Worm (Caenorhabditis elegans): ENCODE results near the gene B0563.8.

B0563.8 gene

DNA sequence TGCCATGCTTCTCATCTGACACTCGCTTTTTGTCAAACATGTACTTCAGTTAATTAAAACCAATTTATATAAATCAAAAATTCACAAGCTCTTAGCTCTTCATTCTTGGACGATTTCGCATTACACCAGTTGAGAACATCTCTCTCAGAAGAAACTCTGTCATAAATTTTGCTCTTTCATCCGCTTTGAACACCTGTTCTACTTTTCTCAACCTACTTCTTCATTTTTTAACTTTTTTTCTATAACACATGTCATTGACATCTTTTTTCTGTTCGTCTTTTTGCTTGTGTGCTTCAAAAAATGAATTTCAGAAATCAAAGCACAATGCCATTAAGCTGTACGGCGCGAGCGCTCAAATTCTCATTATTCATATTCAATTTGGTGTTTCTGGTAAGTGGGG lies 11.4 kb downstream of the B0563.8 start, which contains the start of gene tsp-11:
tsp-11 (plus strand) TSS at position 301 of the 400 bp plus-strand sequence.
- no peak for TF ChIP-seq T22C8.4 (GFP tag; IDR thresholded peaks at IDR 0.05)
- TF ChIP-seq tab-1 (GFP tag; IDR thresholded peaks at IDR 0.05) = no peak
- TF ChIP-seq cog-1 (tag; optimal IDR thresholded peaks at IDR 0.05) = no peak
- no peak for TF ChIP-seq flt-1 (GFP tag; IDR thresholded peaks at IDR 0.05)
- no peak for TF ChIP-seq ztf-23 (GFP tag; IDR thresholded peaks at IDR 0.05)
- no peak for TF ChIP-seq ref-1 (GFP tag; conservative IDR thresholded peaks at IDR 0.05)
- TF ChIP-seq med-1 (GFP tag; optimal IDR thresholded peaks at IDR 0.05; ENCODE audit: insufficient read depth) = no peak
- no peak for TF ChIP-seq klf-2 (GFP tag; conservative IDR thresholded peaks at IDR 0.05)
- TF ChIP-seq ztf-29 (GFP tag; IDR thresholded peaks at IDR 0.05) = no peak

DNA sequence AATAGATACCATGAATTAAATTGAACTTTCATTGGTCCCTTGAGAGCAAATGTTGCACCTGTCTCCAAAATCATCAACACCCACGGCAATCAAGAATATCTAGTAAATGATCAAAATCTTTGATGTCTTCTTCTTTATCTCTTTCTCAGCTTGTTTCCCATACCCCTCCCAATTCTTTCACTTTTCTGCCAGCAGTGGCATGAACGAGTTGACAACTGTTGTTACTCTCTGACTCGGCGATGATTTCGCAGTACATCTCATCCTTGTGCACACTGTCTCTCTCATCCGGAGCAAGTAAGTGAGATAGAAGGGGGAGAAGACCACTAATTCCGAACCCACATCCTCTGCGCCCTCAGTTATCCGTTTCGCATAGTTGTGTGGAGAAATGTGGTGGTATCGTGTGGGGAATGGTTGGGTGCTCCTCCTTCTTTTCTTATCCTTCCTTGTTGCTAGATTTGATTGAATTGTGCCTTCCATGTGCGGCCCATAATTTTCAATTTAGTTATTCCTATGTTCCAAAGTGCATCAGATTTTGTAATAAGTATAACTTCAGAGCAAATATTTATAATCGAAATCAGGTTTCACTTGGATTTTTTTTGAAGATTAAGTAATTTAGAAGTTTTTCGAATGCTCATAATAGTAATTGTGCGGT lies 12.9 kb downstream of the B0563.8 start:
- TF ChIP-seq cog-1 (tag; optimal IDR thresholded peaks at IDR 0.05) (no peak), ref-1 (GFP tag; conservative IDR thresholded peaks at IDR 0.05) (no peak), tab-1 (GFP tag; IDR thresholded peaks at IDR 0.05) (no peak), flt-1 (GFP tag; IDR thresholded peaks at IDR 0.05) (no peak), klf-2 (GFP tag; conservative IDR thresholded peaks at IDR 0.05) (no peak), ztf-23 (GFP tag; IDR thresholded peaks at IDR 0.05) (no peak), T22C8.4 (GFP tag; IDR thresholded peaks at IDR 0.05) (no peak)

DNA sequence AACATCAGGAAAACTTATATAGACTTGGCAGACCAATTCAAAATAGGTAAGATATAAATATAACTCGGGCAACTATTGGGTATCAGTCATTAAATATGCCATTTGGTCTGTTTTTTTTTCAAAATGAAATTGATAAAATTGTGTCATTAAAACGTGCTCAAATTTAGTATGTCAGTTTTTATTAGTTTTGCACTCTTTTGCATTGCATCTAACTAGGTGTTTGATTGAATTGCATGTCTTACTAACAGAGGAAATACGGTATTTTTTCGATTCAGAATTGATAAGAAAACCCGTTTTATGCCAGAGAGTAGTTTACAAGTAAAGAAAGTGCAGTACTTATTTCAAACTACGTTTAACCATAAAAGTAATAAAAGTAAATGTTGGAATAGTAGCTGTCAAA lies 18.6 kb downstream of the B0563.8 start:
- TF ChIP-seq med-1 (GFP tag; optimal IDR thresholded peaks at IDR 0.05; ENCODE audit: insufficient read depth) = no peak
- no peak for TF ChIP-seq ref-1 (GFP tag; conservative IDR thresholded peaks at IDR 0.05)

DNA sequence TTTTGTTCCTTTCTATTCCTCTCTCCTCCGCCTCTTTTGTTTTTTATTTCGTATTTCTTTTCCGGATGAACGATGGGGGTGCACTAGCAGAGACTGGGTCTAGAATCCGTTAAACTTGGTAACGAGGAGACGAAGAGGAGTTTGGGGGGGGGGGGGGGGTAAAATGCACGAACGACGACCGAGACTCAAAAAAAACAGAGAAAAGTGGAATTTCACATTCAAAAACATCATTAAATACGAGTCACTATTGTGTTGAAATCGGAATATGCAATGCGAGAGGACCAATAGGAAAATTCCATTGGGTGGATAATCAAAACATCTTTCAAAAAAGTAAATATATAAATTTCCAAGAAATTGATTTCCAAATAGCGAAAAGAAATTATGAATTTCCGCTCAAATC lies 20.1 kb downstream of the B0563.8 start, which contains the start of gene B0563.7:
B0563.7 (minus strand) TSS at position 101 of the 400 bp plus-strand sequence.
- TF ChIP-seq med-1 (GFP tag; optimal IDR thresholded peaks at IDR 0.05; ENCODE audit: insufficient read depth) = no peak
- TF ChIP-seq cog-1 (tag; optimal IDR thresholded peaks at IDR 0.05) = no peak
- no peak for TF ChIP-seq ztf-23 (GFP tag; IDR thresholded peaks at IDR 0.05)
- TF ChIP-seq ref-1 (GFP tag; conservative IDR thresholded peaks at IDR 0.05) = no peak
- TF ChIP-seq ztf-29 (GFP tag; IDR thresholded peaks at IDR 0.05) = no peak
- TF ChIP-seq flt-1 (GFP tag; IDR thresholded peaks at IDR 0.05) = no peak
- no peak for TF ChIP-seq T22C8.4 (GFP tag; IDR thresholded peaks at IDR 0.05)
- no peak for TF ChIP-seq klf-2 (GFP tag; conservative IDR thresholded peaks at IDR 0.05)
- TF ChIP-seq tab-1 (GFP tag; IDR thresholded peaks at IDR 0.05) = no peak

DNA sequence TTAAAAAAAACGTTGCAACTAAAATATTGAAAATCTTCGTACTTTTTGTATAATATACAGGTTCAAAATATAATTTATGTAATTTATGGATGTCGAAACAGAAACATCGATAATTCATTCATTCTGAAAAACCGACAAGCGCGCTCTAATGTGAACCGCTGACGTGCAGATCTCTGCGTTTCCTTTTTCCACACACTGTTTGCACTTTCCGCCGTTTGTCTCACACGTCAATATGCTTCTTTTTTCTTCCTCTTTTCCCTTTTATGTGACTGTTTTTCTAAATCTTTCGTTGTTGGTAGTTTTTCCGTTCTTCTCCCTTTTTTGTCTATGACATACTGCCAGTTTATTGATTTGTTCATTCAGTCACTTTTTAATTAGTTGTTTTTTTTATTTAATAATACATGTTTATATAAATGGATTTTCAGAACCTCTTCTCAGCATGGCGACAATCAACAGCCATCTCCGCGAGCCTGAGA lies 24.0 kb downstream of the B0563.8 start, which contains the start of gene tmbi-4:
tmbi-4 (plus strand) TSS at position 426 of the 476 bp plus-strand sequence.
- TF ChIP-seq T22C8.4 (GFP tag; IDR thresholded peaks at IDR 0.05) (no peak), ztf-23 (GFP tag; IDR thresholded peaks at IDR 0.05) (no peak), cog-1 (tag; optimal IDR thresholded peaks at IDR 0.05) (no peak), ztf-29 (GFP tag; IDR thresholded peaks at IDR 0.05) (no peak), flt-1 (GFP tag; IDR thresholded peaks at IDR 0.05) (no peak), ref-1 (GFP tag; conservative IDR thresholded peaks at IDR 0.05) (no peak), klf-2 (GFP tag; conservative IDR thresholded peaks at IDR 0.05) (no peak), tab-1 (GFP tag; IDR thresholded peaks at IDR 0.05) (no peak), med-1 (GFP tag; optimal IDR thresholded peaks at IDR 0.05; ENCODE audit: insufficient read depth) (no peak)

DNA sequence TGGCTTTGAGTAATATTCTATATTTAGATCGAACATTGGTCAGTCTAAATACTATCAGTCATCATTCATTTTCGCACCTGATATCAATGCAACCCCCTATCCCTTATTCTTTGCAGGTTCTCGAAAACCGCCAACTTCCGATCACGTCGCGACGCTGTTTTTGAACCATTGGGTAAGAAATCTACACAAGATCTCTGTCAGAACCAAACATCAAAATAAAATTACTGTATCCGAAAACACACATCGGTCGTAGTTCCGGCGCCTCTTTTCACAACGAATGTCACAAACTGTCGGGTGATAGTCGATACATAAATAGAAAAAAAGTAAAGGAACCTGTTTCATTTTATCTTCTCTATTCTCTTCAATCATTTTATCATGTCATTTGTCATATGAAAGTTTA lies 27.4 kb downstream of the B0563.8 start:
- no peak for TF ChIP-seq T22C8.4 (GFP tag; IDR thresholded peaks at IDR 0.05)
- TF ChIP-seq cog-1 (tag; optimal IDR thresholded peaks at IDR 0.05) = no peak
- TF ChIP-seq ztf-29 (GFP tag; IDR thresholded peaks at IDR 0.05) = no peak
- no peak for TF ChIP-seq ztf-23 (GFP tag; IDR thresholded peaks at IDR 0.05)
- TF ChIP-seq tab-1 (GFP tag; IDR thresholded peaks at IDR 0.05) = no peak
- no peak for TF ChIP-seq flt-1 (GFP tag; IDR thresholded peaks at IDR 0.05)
- no peak for TF ChIP-seq klf-2 (GFP tag; conservative IDR thresholded peaks at IDR 0.05)
- no peak for TF ChIP-seq med-1 (GFP tag; optimal IDR thresholded peaks at IDR 0.05; ENCODE audit: insufficient read depth)
- no peak for TF ChIP-seq ref-1 (GFP tag; conservative IDR thresholded peaks at IDR 0.05)

DNA sequence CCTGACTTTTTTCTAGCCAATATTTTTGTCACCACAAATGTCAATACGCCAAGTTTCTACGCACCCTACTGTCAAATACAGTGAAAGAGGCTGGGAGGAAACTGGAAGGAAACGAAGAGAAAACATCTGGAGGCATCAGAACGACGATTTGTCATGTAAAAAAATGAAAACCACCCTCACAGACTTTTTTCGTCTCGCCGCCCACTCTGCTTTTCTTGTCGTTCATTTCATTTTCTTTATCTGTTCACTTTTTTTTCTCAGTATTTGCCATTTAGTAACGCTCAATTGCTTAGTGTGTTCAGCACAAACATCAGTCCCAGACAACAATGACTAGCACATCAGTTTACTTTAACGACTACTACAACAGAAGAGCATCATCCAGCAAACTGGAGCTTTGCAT lies 28.5 kb downstream of the B0563.8 start, which contains the start of gene B0563.5:
B0563.5 (plus strand) TSS at position 301 of the 400 bp plus-strand sequence.
- TF ChIP-seq ref-1 (GFP tag; conservative IDR thresholded peaks at IDR 0.05) (no peak), flt-1 (GFP tag; IDR thresholded peaks at IDR 0.05) (no peak), ztf-29 (GFP tag; IDR thresholded peaks at IDR 0.05) (no peak), cog-1 (tag; optimal IDR thresholded peaks at IDR 0.05) (no peak), ztf-23 (GFP tag; IDR thresholded peaks at IDR 0.05) (no peak), tab-1 (GFP tag; IDR thresholded peaks at IDR 0.05) (no peak), T22C8.4 (GFP tag; IDR thresholded peaks at IDR 0.05) (no peak), klf-2 (GFP tag; conservative IDR thresholded peaks at IDR 0.05) (no peak)

DNA sequence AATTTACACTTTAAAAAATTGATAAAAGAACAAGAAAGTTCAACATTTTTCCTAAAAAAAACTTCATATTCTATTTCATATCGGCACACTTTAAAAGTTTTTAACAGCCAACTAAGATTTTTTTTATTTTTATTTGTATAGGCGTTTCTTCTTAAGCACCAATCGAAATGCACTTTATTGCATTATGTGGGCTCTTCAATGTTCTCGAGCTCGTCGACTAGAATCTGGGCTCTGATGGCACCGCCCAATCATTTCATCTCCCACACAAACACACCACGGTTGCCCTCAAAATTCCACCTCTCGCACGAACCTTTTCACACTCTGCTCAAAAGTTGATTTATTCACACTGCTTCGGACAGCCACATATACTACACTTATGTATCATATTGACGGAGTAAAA lies 36.9 kb downstream of the B0563.8 start, which contains the start of gene B0563.6:
B0563.6 (plus strand) TSS at position 301 of the 400 bp plus-strand sequence.
- TF ChIP-seq cog-1 (tag; optimal IDR thresholded peaks at IDR 0.05) = no peak
- no peak for TF ChIP-seq flt-1 (GFP tag; IDR thresholded peaks at IDR 0.05)
- TF ChIP-seq ztf-23 (GFP tag; IDR thresholded peaks at IDR 0.05) = no peak
- no peak for TF ChIP-seq ref-1 (GFP tag; conservative IDR thresholded peaks at IDR 0.05)
- TF ChIP-seq T22C8.4 (GFP tag; IDR thresholded peaks at IDR 0.05) = no peak
- no peak for TF ChIP-seq med-1 (GFP tag; optimal IDR thresholded peaks at IDR 0.05; ENCODE audit: insufficient read depth)
- no peak for TF ChIP-seq tab-1 (GFP tag; IDR thresholded peaks at IDR 0.05)
- no peak for TF ChIP-seq klf-2 (GFP tag; conservative IDR thresholded peaks at IDR 0.05)
- TF ChIP-seq ztf-29 (GFP tag; IDR thresholded peaks at IDR 0.05) = no peak
